Fruit fly (Drosophila melanogaster) Kc167 (cell line): ENCODE measurements around the gene CG12379.

Source experiments
- Myc ChIP-seq: fragments of >200 bp; optimal IDR thresholded peaks from 2 replicates; lab custom pipeline; 2017; ENCODE audit warnings: missing external identifiers
- h ChIP-seq: fragments of >200 bp; optimal IDR thresholded peaks from 3 replicates; lab custom pipeline; 2018; ENCODE audit warnings: missing external identifiers
- insv ChIP-seq: fragments of >200 bp; optimal IDR thresholded peaks from 3 replicates; lab custom pipeline; 2018; ENCODE audit warnings: missing external identifiers
- psq ChIP-seq: fragments of >200 bp; optimal IDR thresholded peaks from 2 replicates; lab custom pipeline; 2017; ENCODE audit warnings: missing external identifiers
- ttk ChIP-seq: sonication (Bioruptor generic); optimal IDR thresholded peaks from 2 replicates; lab custom pipeline; 2017; ENCODE audit warnings: missing external identifiers

DNA sequence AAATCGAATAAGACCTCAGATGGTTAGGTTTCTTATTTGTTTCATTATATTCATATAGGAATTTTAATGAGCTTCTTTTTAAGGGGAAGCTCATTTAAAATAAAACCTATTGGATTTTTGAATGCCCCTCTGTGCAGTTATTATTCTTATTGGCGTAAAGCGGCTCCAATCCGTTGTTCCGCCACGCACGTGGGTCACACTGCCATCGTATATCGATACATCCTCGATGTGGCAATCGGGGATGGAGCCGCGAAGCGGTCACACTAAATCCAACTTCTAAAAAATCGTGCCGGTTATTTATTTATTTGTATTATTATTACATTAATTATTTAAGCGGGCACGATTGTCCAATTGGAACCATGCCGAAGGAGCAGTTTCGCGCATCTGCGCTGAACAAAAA, 28.9 kb upstream of the CG12379 start, which contains the start of gene Polr3A:
- no peak for TF ChIP-seq h (lab: Kevin White, UChicago)
- no peak for TF ChIP-seq Myc
- TF ChIP-seq insv (lab: Kevin White, UChicago): no peak
- no peak for TF ChIP-seq ttk (lab: Kevin White, UChicago)
- no peak for TF ChIP-seq psq (lab: Kevin White, UChicago)
